Worm (Caenorhabditis elegans) whole organism, young adult: Measurements from ENCODE around the gene R11H6.4.

Experiments used
- madf-8 ChIP-seq: fragments of 200-800 bp; sonication (Bioruptor generic); conservative IDR thresholded peaks from 2 replicates; pipeline ENCODE4 v1.3.6; 2022; ENCODE audit warnings: missing genetic modification reagents, missing genetic modification characterization, missing compliant biosample characterization
- sea-2 ChIP-seq: fragments of 200-800 bp; sonication (Bioruptor generic); IDR thresholded peaks from 2 replicates; pipeline ENCODE4 v1.3.6; 2022; ENCODE audit warnings: missing genetic modification characterization, missing compliant biosample characterization
- tbx-9 ChIP-seq: sonication (generic microtip); optimal IDR thresholded peaks from 2 replicates; lab custom pipeline; 2016; ENCODE audit warnings: borderline replicate concordance, missing genetic modification characterization, inconsistent platforms, missing compliant biosample characterization

- TF ChIP-seq madf-8 (GFP tag; lab: Robert Waterston, UW) (no peak), sea-2 (GFP tag; lab: Robert Waterston, UW) (no peak), tbx-9 (no peak)
Observed at ce11 chrV:14640071-14640470, 30.3 kb downstream of the R11H6.4 start, which contains the start of gene F43D2.7.
